Fruit fly (Drosophila melanogaster) whole organism, embryonic: Measurements from ENCODE around the gene Drs.
A peak's percentile ranks its signal among the peaks of the same experiment; 100 is the strongest.

ENCODE experiments used
- ATbp ChIP-seq: fragments of 200-800 bp; sonication (Bioruptor generic); optimal IDR thresholded peaks from 2 replicates; lab custom pipeline; 2017; ENCODE audit warnings: missing biosample characterization, mild to moderate bottlenecking, missing genetic modification characterization, missing genetic modification reagents
- BtbVII ChIP-seq: fragments of 200-800 bp; sonication (Bioruptor generic); optimal IDR thresholded peaks from 3 replicates; lab custom pipeline; 2017; ENCODE audit warnings: missing biosample characterization, mild to moderate bottlenecking, missing genetic modification characterization
- CG10267 ChIP-seq: fragments of 200-800 bp; sonication (Bioruptor generic); optimal IDR thresholded peaks from 2 replicates; lab custom pipeline; 2018; ENCODE audit warnings: missing biosample characterization, mild to moderate bottlenecking, missing genetic modification characterization, moderate library complexity
- CG11560 ChIP-seq: fragments of 200-800 bp; sonication (Bioruptor generic); IDR thresholded peaks from 3 replicates; pipeline ENCODE4 v1.3.6; 2022; ENCODE audit warnings: missing biosample characterization, missing genetic modification characterization
- CG13624 ChIP-seq: fragments of 200-800 bp; sonication (Bioruptor generic); optimal IDR thresholded peaks from 2 replicates; lab custom pipeline; 2016; ENCODE audit warnings: missing biosample characterization, missing genetic modification characterization
- CG14860 ChIP-seq: fragments of 200-800 bp; sonication (Bioruptor generic); IDR thresholded peaks from 3 replicates; pipeline ENCODE4 v1.3.6; 2022; ENCODE audit warnings: missing biosample characterization, missing genetic modification characterization; ENCODE audit not compliant: partially characterized antibody
- CG15601 ChIP-seq: fragments of 200-800 bp; sonication (Bioruptor generic); optimal IDR thresholded peaks from 3 replicates; lab custom pipeline; 2019; ENCODE audit warnings: missing biosample characterization, mild to moderate bottlenecking, missing genetic modification characterization, moderate library complexity
- CG17802 ChIP-seq: fragments of 200-800 bp; sonication (Bioruptor generic); optimal IDR thresholded peaks from 2 replicates; lab custom pipeline; 2018; ENCODE audit warnings: missing biosample characterization, mild to moderate bottlenecking, missing genetic modification characterization, moderate library complexity
- CG2116 ChIP-seq: fragments of 200-800 bp; sonication (Bioruptor generic); optimal IDR thresholded peaks from 3 replicates; lab custom pipeline; 2018; ENCODE audit warnings: missing biosample characterization, mild to moderate bottlenecking, missing genetic modification characterization
- CG2120 ChIP-seq: fragments of 200-800 bp; sonication (Bioruptor generic); optimal IDR thresholded peaks from 3 replicates; lab custom pipeline; 2016; ENCODE audit warnings: missing biosample characterization, missing genetic modification characterization
- CG2712 ChIP-seq: fragments of 200-800 bp; optimal IDR thresholded peaks from 3 replicates; lab custom pipeline; 2019; ENCODE audit warnings: missing biosample characterization, mild to moderate bottlenecking, missing genetic modification characterization, moderate library complexity
- CG3281 ChIP-seq: fragments of 200-800 bp; sonication (Bioruptor generic); optimal IDR thresholded peaks from 3 replicates; lab custom pipeline; 2017; ENCODE audit warnings: missing biosample characterization, mild to moderate bottlenecking, missing genetic modification characterization
- CG42726 ChIP-seq: fragments of 200-800 bp; sonication (Bioruptor generic); IDR thresholded peaks from 2 replicates; pipeline ENCODE4 v1.3.6; 2022; ENCODE audit warnings: missing biosample characterization, missing genetic modification characterization; ENCODE audit not compliant: partially characterized antibody
- CG8089 ChIP-seq: fragments of 200-800 bp; sonication (Bioruptor generic); optimal IDR thresholded peaks from 3 replicates; lab custom pipeline; 2016; ENCODE audit warnings: missing biosample characterization, missing genetic modification characterization
- CG8765 ChIP-seq: fragments of 200-800 bp; sonication (Bioruptor generic); IDR thresholded peaks from 2 replicates; pipeline ENCODE4 v1.3.6; 2022; ENCODE audit warnings: missing biosample characterization, missing genetic modification characterization
- CG9797 ChIP-seq: fragments of 200-800 bp; sonication (Bioruptor generic); optimal IDR thresholded peaks from 3 replicates; lab custom pipeline; 2018; ENCODE audit warnings: missing biosample characterization, mild to moderate bottlenecking, missing genetic modification characterization
- CTCF ChIP-seq: fragments of 200-800 bp; sonication (Bioruptor generic); optimal IDR thresholded peaks from 2 replicates; lab custom pipeline; 2017; ENCODE audit warnings: missing biosample characterization, mild to moderate bottlenecking, missing genetic modification characterization, moderate library complexity
- Dll ChIP-seq: fragments of 200-800 bp; sonication (Bioruptor generic); IDR thresholded peaks from 4 replicates; pipeline ENCODE4 v1.3.6; 2022; ENCODE audit warnings: missing biosample characterization, missing genetic modification characterization; ENCODE audit not compliant: partially characterized antibody
- Fer2 ChIP-seq: fragments of 200-800 bp; sonication (Bioruptor generic); optimal IDR thresholded peaks from 2 replicates; lab custom pipeline; 2018; ENCODE audit warnings: missing biosample characterization, mild to moderate bottlenecking, missing genetic modification characterization, moderate library complexity
- GATAe ChIP-seq: fragments of 200-800 bp; sonication (Bioruptor generic); conservative IDR thresholded peaks from 2 replicates; pipeline ENCODE4 v1.3.6; 2022; ENCODE audit warnings: missing biosample characterization, missing genetic modification characterization
- HmgZ ChIP-seq: fragments of 200-800 bp; sonication (Bioruptor generic); optimal IDR thresholded peaks from 2 replicates; lab custom pipeline; 2018; ENCODE audit warnings: missing biosample characterization, mild to moderate bottlenecking, missing genetic modification characterization
- Lpt ChIP-seq: fragments of >200 bp; optimal IDR thresholded peaks from 2 replicates; lab custom pipeline; 2018; ENCODE audit warnings: missing biosample characterization, missing genetic modification characterization
- Myb ChIP-seq: fragments of 200-800 bp; sonication (Bioruptor generic); optimal IDR thresholded peaks from 2 replicates; lab custom pipeline; 2016; ENCODE audit warnings: missing biosample characterization, missing genetic modification characterization
- Sox102F ChIP-seq: fragments of 200-800 bp; sonication (Bioruptor generic); optimal IDR thresholded peaks from 2 replicates; lab custom pipeline; 2018; ENCODE audit warnings: missing biosample characterization, mild to moderate bottlenecking, missing genetic modification characterization, moderate library complexity
- Sry-δ ChIP-seq: fragments of 200-800 bp; sonication (Bioruptor generic); optimal IDR thresholded peaks from 2 replicates; lab custom pipeline; 2016; ENCODE audit warnings: missing biosample characterization, missing genetic modification characterization
- TFAM ChIP-seq: fragments of 200-800 bp; sonication (Bioruptor generic); optimal IDR thresholded peaks from 2 replicates; lab custom pipeline; 2017; ENCODE audit warnings: missing biosample characterization, missing genetic modification characterization, inconsistent platforms
- Xbp1 ChIP-seq: fragments of 200-800 bp; sonication (Bioruptor generic); optimal IDR thresholded peaks from 3 replicates; lab custom pipeline; 2016; ENCODE audit warnings: missing biosample characterization, mild to moderate bottlenecking, missing genetic modification characterization
- YL-1 ChIP-seq: fragments of 200-800 bp; sonication (Bioruptor generic); optimal IDR thresholded peaks from 3 replicates; lab custom pipeline; 2017; ENCODE audit warnings: missing biosample characterization, mild to moderate bottlenecking, missing genetic modification characterization
- ato ChIP-seq: fragments of 200-800 bp; sonication (Bioruptor generic); IDR thresholded peaks from 2 replicates; pipeline ENCODE4 v1.3.6; 2022; ENCODE audit warnings: missing biosample characterization, missing genetic modification characterization; ENCODE audit not compliant: partially characterized antibody
- dpn ChIP-seq, 2 experiments: fragments of 200-800 bp; sonication (Bioruptor generic); optimal IDR thresholded peaks; 3 replicates each; lab custom pipeline; 2016; ENCODE audit warnings: missing biosample characterization in 2 of 2, missing genetic modification characterization in 2 of 2
- gcm2 ChIP-seq: fragments of 200-800 bp; sonication (Bioruptor generic); optimal IDR thresholded peaks from 2 replicates; lab custom pipeline; 2016; ENCODE audit warnings: missing biosample characterization, missing genetic modification characterization
- gsb-n ChIP-seq: fragments of 200-800 bp; sonication (Bioruptor generic); optimal IDR thresholded peaks from 3 replicates; lab custom pipeline; 2018; ENCODE audit warnings: missing biosample characterization, mild to moderate bottlenecking, missing genetic modification characterization
- inv ChIP-seq: fragments of 200-800 bp; sonication (Bioruptor generic); IDR thresholded peaks from 2 replicates; pipeline ENCODE4 v1.3.6; 2022; ENCODE audit warnings: missing biosample characterization, missing genetic modification characterization; ENCODE audit not compliant: partially characterized antibody
- jumu ChIP-seq: fragments of 200-800 bp; sonication (Bioruptor generic); optimal IDR thresholded peaks from 3 replicates; lab custom pipeline; 2016; ENCODE audit warnings: missing biosample characterization, missing genetic modification characterization
- lilli ChIP-seq: fragments of 200-800 bp; sonication (Bioruptor generic); optimal IDR thresholded peaks from 3 replicates; lab custom pipeline; 2016; ENCODE audit warnings: missing biosample characterization, missing genetic modification characterization
- lola ChIP-seq, 3 experiments: fragments of >200 bp in 2 of 3; fragments of 200-800 bp in 1 of 3; sonication (Bioruptor generic) in 1 of 3; optimal IDR thresholded peaks; 2 replicates each; lab custom pipeline; 2017 to 2019; ENCODE audit warnings: missing biosample characterization in 3 of 3, missing genetic modification characterization in 3 of 3, mild to moderate bottlenecking in 1 of 3, moderate library complexity in 1 of 3
- luna ChIP-seq: fragments of 200-800 bp; sonication (Bioruptor generic); optimal IDR thresholded peaks from 2 replicates; lab custom pipeline; 2016; ENCODE audit warnings: missing biosample characterization, missing genetic modification characterization
- nerfin-1 ChIP-seq: fragments of 200-800 bp; sonication (Bioruptor generic); optimal IDR thresholded peaks from 3 replicates; lab custom pipeline; 2019; ENCODE audit warnings: missing biosample characterization, mild to moderate bottlenecking, missing genetic modification characterization, moderate library complexity
- rib ChIP-seq: fragments of 200-800 bp; sonication (Bioruptor generic); IDR thresholded peaks from 2 replicates; pipeline ENCODE4 v1.3.6; 2022; ENCODE audit warnings: missing biosample characterization, missing genetic modification characterization
- slou ChIP-seq: fragments of 200-800 bp; sonication (Bioruptor generic); optimal IDR thresholded peaks from 3 replicates; lab custom pipeline; 2016; ENCODE audit warnings: missing biosample characterization, missing genetic modification characterization
- usp ChIP-seq: fragments of >200 bp; optimal IDR thresholded peaks from 2 replicates; lab custom pipeline; 2017; ENCODE audit warnings: missing biosample characterization, missing genetic modification characterization

The Drs gene

DNA sequence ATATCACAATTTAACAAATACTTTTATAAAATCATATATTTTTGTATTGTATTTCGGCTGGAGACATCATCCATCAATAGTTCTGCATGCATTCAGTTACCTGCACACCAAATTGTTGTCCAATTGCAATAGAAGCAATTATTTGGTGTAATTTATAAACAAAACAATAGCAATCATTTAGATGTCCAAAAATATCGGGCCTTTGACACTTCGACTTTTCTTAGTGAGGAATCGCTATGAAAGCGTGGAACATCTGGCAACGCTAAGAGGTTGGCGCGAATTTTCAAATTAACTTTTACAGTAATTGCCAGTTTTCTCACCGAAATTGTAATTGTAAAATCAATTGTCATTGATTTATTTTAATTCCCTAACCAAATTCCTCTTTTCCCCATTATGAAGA is 34.6 kb upstream of the Drs start, which contains the start of gene CG14969 (continued):
- no peak for TF ChIP-seq jumu
- TF ChIP-seq gcm2 (GFP tag; lab: Kevin White, UChicago) = no peak
- TF ChIP-seq CG42726 (GFP tag; lab: Robert Waterston, UW) = no peak
- peak; percentile 52; the same call in 1 of the 4 replicates for TF ChIP-seq Dll (GFP tag; lab: Robert Waterston, UW)
- peak; percentile 15 for TF ChIP-seq lilli (GFP tag; lab: Kevin White, UChicago)
- TF ChIP-seq HmgZ (tag; lab: Kevin White, UChicago) = peak; percentile 22
- TF ChIP-seq CG10267 (tag; lab: Kevin White, UChicago) = peak; percentile 9
- no peak for TF ChIP-seq Sox102F (GFP tag; lab: Kevin White, UChicago)
- no peak for TF ChIP-seq CG8089 (GFP tag; lab: Kevin White, UChicago)
- peak; percentile 10 for TF ChIP-seq CG9797
- TF ChIP-seq CG2120 (GFP tag; lab: Kevin White, UChicago) = peak; percentile 25
- TF ChIP-seq CG17802 = no peak
- peak; percentile 41 for TF ChIP-seq Myb (GFP tag; lab: Kevin White, UChicago)
- peak; percentile 46; the same call in 1 of the 3 replicates for TF ChIP-seq CG14860 (GFP tag; lab: Robert Waterston, UW)
- no peak for TF ChIP-seq lola (GFP tag; optimal IDR thresholded peaks at IDR 0.05; lab: Kevin White, UChicago)
- TF ChIP-seq gsb-n = no peak
- TF ChIP-seq ATbp (GFP tag; lab: Kevin White, UChicago) = no peak
- no peak for TF ChIP-seq CG13624 (GFP tag; lab: Kevin White, UChicago)
- no peak for TF ChIP-seq GATAe (GFP tag; lab: Robert Waterston, UW)
- no peak for TF ChIP-seq CG3281 (GFP tag; lab: Kevin White, UChicago)
- no peak for TF ChIP-seq BtbVII
- TF ChIP-seq YL-1 (GFP tag; lab: Kevin White, UChicago) = peak; percentile 31
- no peak for TF ChIP-seq CTCF
- TF ChIP-seq CG11560 (tag; lab: Robert Waterston, UW) = no peak
- TF ChIP-seq usp (GFP tag; lab: Kevin White, UChicago) = no peak
- TF ChIP-seq CG2712 (tag; lab: Kevin White, UChicago) = peak; percentile 15
- peak in 1 of 2 experiments; percentile 32 for TF ChIP-seq dpn (GFP tag; optimal IDR thresholded peaks at IDR 0.05; lab: Kevin White, UChicago)
- TF ChIP-seq Fer2 (tag; lab: Kevin White, UChicago) = no peak
- no peak for TF ChIP-seq TFAM (GFP tag; lab: Kevin White, UChicago)
- TF ChIP-seq Sry-δ (GFP tag; lab: Kevin White, UChicago) = peak; percentile 69
- no peak; the same call in 1 of the 2 replicates for TF ChIP-seq ato
- no peak for TF ChIP-seq Lpt
- TF ChIP-seq CG15601 = no peak
- no peak for TF ChIP-seq nerfin-1 (tag; lab: Kevin White, UChicago)
- TF ChIP-seq luna = no peak
- no peak for TF ChIP-seq rib (GFP tag; lab: Robert Waterston, UW)
- TF ChIP-seq CG8765 = no peak
- peak; percentile 95 for TF ChIP-seq CG2116
- TF ChIP-seq Xbp1 (GFP tag; lab: Kevin White, UChicago) = peak; percentile 10

DNA sequence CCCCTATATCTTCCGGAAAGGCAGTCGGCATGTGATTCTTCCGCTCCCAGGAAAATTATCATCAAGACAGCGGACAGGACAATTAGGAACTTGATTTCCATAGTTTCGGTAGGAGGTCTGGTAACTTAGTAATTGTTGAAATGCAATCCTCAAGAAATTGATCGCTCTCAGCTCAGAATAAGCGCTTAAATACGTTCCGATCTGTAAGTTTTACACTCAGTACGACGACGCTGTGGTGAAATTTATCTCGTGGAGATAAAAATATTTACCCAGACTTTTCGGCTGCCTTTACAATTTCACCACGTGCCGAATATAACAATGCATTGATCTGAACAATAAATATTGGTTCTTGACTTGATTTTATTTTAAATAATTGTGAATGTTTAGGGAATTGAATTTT is 33.7 kb upstream of the Drs start, which contains the start of gene Drsl1:
Drsl1 (minus strand) TSS at position 101 of the 400 bp plus-strand sequence.
- TF ChIP-seq slou (GFP tag; lab: Kevin White, UChicago) (no peak), inv (GFP tag; lab: Robert Waterston, UW) (no peak)
